Worm (Caenorhabditis elegans) whole organism, mixed stage, embryonic: ENCODE measurements around the gene T13A10.2.

Experiments
- ceh-39 ChIP-seq: fragments of 150-350 bp; optimal IDR thresholded peaks from 2 replicates; lab custom pipeline; 2014; ENCODE audit warnings: missing biosample characterization, missing genetic modification characterization
- snpc-4 ChIP-seq: fragments of 150-350 bp; optimal IDR thresholded peaks from 2 replicates; lab custom pipeline; 2014; ENCODE audit warnings: missing biosample characterization, missing genetic modification characterization
- ztf-11 ChIP-seq: fragments of 150-350 bp; optimal IDR thresholded peaks from 2 replicates; lab custom pipeline; 2014; ENCODE audit warnings: missing biosample characterization, missing genetic modification characterization

- TF ChIP-seq snpc-4 (tag; lab: Kevin White, UChicago) (no peak), ceh-39 (no peak), ztf-11 (tag; lab: Kevin White, UChicago) (no peak)
These were observed 10.1 kb downstream of the T13A10.2 start, which contains the start of gene srv-28 for ce11 chrIV:6263244-6263643.
